Worm (Caenorhabditis elegans) whole organism, mixed stage, embryonic: ENCODE results near the gene gro-1.

ENCODE experiments used
- bed-3 ChIP-seq: fragments of 200-800 bp; sonication (Bioruptor generic); optimal IDR thresholded peaks from 3 replicates; lab custom pipeline; 2018; ENCODE audit warnings: mild to moderate bottlenecking, missing genetic modification characterization, moderate library complexity, missing compliant biosample characterization
- blmp-1 ChIP-seq: fragments of 150-350 bp; optimal IDR thresholded peaks from 2 replicates; lab custom pipeline; 2014; ENCODE audit warnings: missing biosample characterization, missing genetic modification characterization
- ceh-39 ChIP-seq: fragments of 150-350 bp; optimal IDR thresholded peaks from 2 replicates; lab custom pipeline; 2014; ENCODE audit warnings: missing biosample characterization, missing genetic modification characterization
- ceh-43 ChIP-seq: fragments of 200-800 bp; sonication (Bioruptor generic); optimal IDR thresholded peaks from 2 replicates; lab custom pipeline; 2018; ENCODE audit warnings: mild to moderate bottlenecking, missing genetic modification characterization, moderate library complexity, missing compliant biosample characterization
- ces-1 ChIP-seq: fragments of 150-350 bp; optimal IDR thresholded peaks from 2 replicates; lab custom pipeline; 2014; ENCODE audit warnings: missing biosample characterization, missing genetic modification reagents, missing genetic modification characterization
- cnd-1 ChIP-seq: fragments of 200-800 bp; sonication (Bioruptor generic); optimal IDR thresholded peaks from 2 replicates; lab custom pipeline; 2018; ENCODE audit warnings: mild to moderate bottlenecking, missing genetic modification characterization, missing compliant biosample characterization
- elt-1 ChIP-seq: sonication (generic microtip); optimal IDR thresholded peaks from 2 replicates; lab custom pipeline; 2017; ENCODE audit warnings: missing genetic modification characterization, mild to moderate bottlenecking, missing compliant biosample characterization, antibody characterized with exemption, moderate library complexity, borderline replicate concordance; ENCODE audit not compliant: insufficient read depth
- elt-3 ChIP-seq: fragments of 150-350 bp; optimal IDR thresholded peaks from 2 replicates; lab custom pipeline; 2014; ENCODE audit warnings: missing biosample characterization, missing genetic modification characterization
- flh-1 ChIP-seq: fragments of 200-800 bp; sonication (Bioruptor generic); optimal IDR thresholded peaks from 2 replicates; lab custom pipeline; 2018; ENCODE audit warnings: mild to moderate bottlenecking, missing genetic modification characterization, moderate library complexity, missing compliant biosample characterization
- ham-2 ChIP-seq: fragments of 200-800 bp; sonication (Bioruptor generic); optimal IDR thresholded peaks from 2 replicates; lab custom pipeline; 2018; ENCODE audit warnings: mild to moderate bottlenecking, missing genetic modification characterization, missing compliant biosample characterization
- hlh-1 ChIP-seq: fragments of 150-350 bp; optimal IDR thresholded peaks from 2 replicates; lab custom pipeline; 2014; ENCODE audit warnings: missing biosample characterization, missing genetic modification reagents, missing genetic modification characterization
- lin-13 ChIP-seq: fragments of 150-350 bp; optimal IDR thresholded peaks from 2 replicates; lab custom pipeline; 2014; ENCODE audit warnings: missing biosample characterization, missing genetic modification characterization
- lin-32 ChIP-seq: fragments of 200-800 bp; sonication (Bioruptor generic); optimal IDR thresholded peaks from 2 replicates; lab custom pipeline; 2018; ENCODE audit warnings: mild to moderate bottlenecking, missing genetic modification characterization, missing compliant biosample characterization
- lsy-2 ChIP-seq: fragments of 150-350 bp; optimal IDR thresholded peaks from 2 replicates; lab custom pipeline; 2014; ENCODE audit warnings: missing biosample characterization, missing genetic modification characterization
- mep-1 ChIP-seq: fragments of 150-350 bp; optimal IDR thresholded peaks from 2 replicates; lab custom pipeline; 2017; ENCODE audit warnings: missing biosample characterization, missing genetic modification reagents, missing genetic modification characterization, inconsistent platforms
- mls-2 ChIP-seq: sonication (generic microtip); optimal IDR thresholded peaks from 2 replicates; lab custom pipeline; 2016; ENCODE audit warnings: mild to moderate bottlenecking, missing genetic modification characterization, moderate library complexity, missing compliant biosample characterization
- nhr-2 ChIP-seq: fragments of 150-350 bp; optimal IDR thresholded peaks from 2 replicates; lab custom pipeline; 2014; ENCODE audit warnings: missing biosample characterization, missing genetic modification characterization
- nhr-237 ChIP-seq: fragments of 150-350 bp; optimal IDR thresholded peaks from 2 replicates; lab custom pipeline; 2014; ENCODE audit warnings: missing biosample characterization, missing genetic modification characterization
- nhr-28 ChIP-seq: fragments of 150-350 bp; optimal IDR thresholded peaks from 2 replicates; lab custom pipeline; 2014; ENCODE audit warnings: missing biosample characterization, missing genetic modification characterization
- pha-4 ChIP-seq: fragments of 150-350 bp; optimal IDR thresholded peaks from 2 replicates; lab custom pipeline; 2018; ENCODE audit warnings: missing biosample characterization, missing genetic modification reagents, missing genetic modification characterization
- sem-2 ChIP-seq: fragments of 200-800 bp; sonication (Bioruptor generic); optimal IDR thresholded peaks from 2 replicates; lab custom pipeline; 2018; ENCODE audit warnings: mild to moderate bottlenecking, missing genetic modification characterization, missing compliant biosample characterization
- snpc-4 ChIP-seq: fragments of 150-350 bp; optimal IDR thresholded peaks from 2 replicates; lab custom pipeline; 2014; ENCODE audit warnings: missing biosample characterization, missing genetic modification characterization
- sptf-1 ChIP-seq: sonication (generic microtip); optimal IDR thresholded peaks from 2 replicates; lab custom pipeline; 2017; ENCODE audit warnings: mild to moderate bottlenecking, missing genetic modification characterization, moderate library complexity, missing compliant biosample characterization
- unc-120 ChIP-seq: sonication (generic microtip); optimal IDR thresholded peaks from 2 replicates; lab custom pipeline; 2017; ENCODE audit warnings: missing genetic modification characterization, missing compliant biosample characterization; ENCODE audit not compliant: poor library complexity, severe bottlenecking
- zip-8 ChIP-seq: fragments of 150-350 bp; optimal IDR thresholded peaks from 2 replicates; lab custom pipeline; 2014; ENCODE audit warnings: missing biosample characterization, missing genetic modification characterization

Gene gro-1

DNA sequence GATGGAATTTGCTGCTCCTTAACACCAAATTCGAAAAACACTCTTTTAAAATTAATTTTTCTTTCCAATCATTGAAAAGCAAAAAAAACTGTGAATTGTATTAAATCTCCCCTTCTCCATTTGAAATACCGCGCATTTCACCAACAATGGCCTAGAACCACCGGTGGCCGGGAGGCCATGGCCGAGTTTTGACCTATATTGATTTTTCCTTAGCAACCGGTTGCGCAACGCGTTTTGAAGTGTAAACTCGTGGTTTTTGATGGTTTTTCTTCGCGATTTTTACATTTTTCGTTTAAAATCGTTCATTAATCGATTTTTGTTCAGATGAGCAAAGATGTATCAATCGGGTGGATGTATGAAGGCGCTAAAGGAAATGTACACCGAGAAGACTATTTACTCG lies 43.4 kb downstream of the gro-1 start, which contains the start of gene mog-3:
mog-3 (plus strand) TSS at position 319 of the 400 bp plus-strand sequence.
- TF ChIP-seq elt-1 (tag; lab: Kevin White, UChicago) (no peak), pha-4 (tag; lab: Kevin White, UChicago) (peak; percentile 25), lin-32 (GFP tag; lab: Kevin White, UChicago) (peak; percentile 6), zip-8 (tag; lab: Kevin White, UChicago) (peak; percentile 87), blmp-1 (tag; lab: Kevin White, UChicago) (no peak), bed-3 (no peak), hlh-1 (tag; lab: Kevin White, UChicago) (peak; percentile 27), sptf-1 (tag; lab: Kevin White, UChicago) (peak; percentile 56), ces-1 (GFP tag; lab: Kevin White, UChicago) (peak; percentile 58), ham-2 (GFP tag; lab: Kevin White, UChicago) (peak; percentile 12), nhr-2 (tag; lab: Kevin White, UChicago) (peak; percentile 79), ceh-39 (tag; lab: Kevin White, UChicago) (peak; percentile 40), cnd-1 (tag; lab: Kevin White, UChicago) (peak; percentile 30), mep-1 (tag; lab: Kevin White, UChicago) (peak; percentile 73), lsy-2 (peak; percentile 58), sem-2 (GFP tag; lab: Kevin White, UChicago) (no peak), mls-2 (tag; lab: Kevin White, UChicago) (no peak), unc-120 (tag; lab: Kevin White, UChicago) (peak; percentile 34), lin-13 (tag; lab: Kevin White, UChicago) (peak; percentile 29)

DNA sequence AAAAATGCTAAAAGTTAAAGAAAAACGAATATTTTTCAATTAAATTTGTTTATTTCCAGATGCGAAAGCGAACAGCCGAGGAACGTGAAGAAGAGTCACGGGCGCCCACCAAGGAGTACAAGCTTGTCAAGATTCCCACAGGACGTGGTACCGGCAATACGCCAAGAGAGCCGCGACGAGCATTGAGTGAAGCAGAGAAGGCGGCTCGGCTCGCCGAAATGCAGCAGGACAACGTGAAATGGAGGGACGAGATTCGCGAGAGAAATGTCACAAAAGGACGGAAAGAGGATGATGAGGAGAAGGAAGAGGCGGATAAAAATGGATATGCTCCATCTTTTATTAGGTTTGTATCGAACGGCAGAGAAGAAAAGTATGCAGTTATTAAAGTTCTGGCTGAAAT lies 45.5 kb downstream of the gro-1 start:
- TF ChIP-seq ceh-39 (tag; lab: Kevin White, UChicago): no peak
- TF ChIP-seq nhr-237: no peak
- TF ChIP-seq bed-3: no peak
- TF ChIP-seq cnd-1 (tag; lab: Kevin White, UChicago): no peak
- TF ChIP-seq snpc-4: no peak
- no peak for TF ChIP-seq hlh-1 (tag; lab: Kevin White, UChicago)
- no peak for TF ChIP-seq nhr-2 (tag; lab: Kevin White, UChicago)
- no peak for TF ChIP-seq lin-13 (tag; lab: Kevin White, UChicago)
- no peak for TF ChIP-seq flh-1 (GFP tag; lab: Kevin White, UChicago)
- TF ChIP-seq, all 35 proteins: peak for 0

DNA sequence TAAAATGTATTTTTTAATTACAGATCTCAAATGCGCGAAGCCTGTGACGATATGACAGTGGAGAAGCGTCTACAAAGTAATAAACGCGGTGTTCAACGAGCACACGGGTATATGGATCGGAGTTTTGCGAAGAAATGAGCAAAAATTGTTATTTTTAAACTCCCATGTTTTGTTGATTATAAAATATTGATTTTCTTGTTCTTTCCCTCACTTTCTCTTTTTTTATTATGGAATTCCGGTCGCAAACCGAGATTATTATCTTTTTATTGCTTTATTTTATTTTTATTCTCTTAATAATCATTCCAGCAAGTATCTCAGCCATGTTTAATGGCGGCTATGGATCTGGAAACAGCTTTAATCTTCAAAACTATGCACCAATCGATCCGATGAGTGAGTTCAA lies 46.0 kb downstream of the gro-1 start, which contains the start of gene pqe-1:
pqe-1 (plus strand) TSS at position 301 of the 400 bp plus-strand sequence.
- no peak for TF ChIP-seq nhr-237
- TF ChIP-seq bed-3: no peak
- no peak for TF ChIP-seq ces-1 (GFP tag; lab: Kevin White, UChicago)
- TF ChIP-seq elt-1 (tag; lab: Kevin White, UChicago): no peak
- TF ChIP-seq ham-2 (GFP tag; lab: Kevin White, UChicago): no peak
- no peak for TF ChIP-seq ceh-39 (tag; lab: Kevin White, UChicago)
- TF ChIP-seq nhr-28 (tag; lab: Kevin White, UChicago): no peak
- no peak for TF ChIP-seq unc-120 (tag; lab: Kevin White, UChicago)
- no peak for TF ChIP-seq lin-32 (GFP tag; lab: Kevin White, UChicago)
- no peak for TF ChIP-seq ceh-43 (GFP tag; lab: Kevin White, UChicago)
- no peak for TF ChIP-seq elt-3 (tag; lab: Kevin White, UChicago)
